Fruit fly (Drosophila melanogaster) whole organism, embryonic: ENCODE measurements around the gene kay.
A peak's percentile ranks its signal among the peaks of the same experiment; 100 is the strongest.

ENCODE experiments used
- CG17802 ChIP-seq: fragments of 200-800 bp; sonication (Bioruptor generic); optimal IDR thresholded peaks from 2 replicates; lab custom pipeline; 2018; ENCODE audit warnings: missing biosample characterization, mild to moderate bottlenecking, missing genetic modification characterization, moderate library complexity
- HLH3B ChIP-seq: fragments of 200-800 bp; sonication (Bioruptor generic); IDR thresholded peaks from 2 replicates; pipeline ENCODE4 v1.3.6; 2022; ENCODE audit warnings: missing biosample characterization, missing genetic modification characterization
- Oaz ChIP-seq: fragments of 200-800 bp; sonication (Bioruptor generic); IDR thresholded peaks from 2 replicates; pipeline ENCODE4 v1.3.6; 2022; ENCODE audit warnings: missing biosample characterization, missing genetic modification characterization
- az2 ChIP-seq: fragments of 200-800 bp; sonication (Bioruptor generic); optimal IDR thresholded peaks from 3 replicates; lab custom pipeline; 2016; ENCODE audit warnings: missing biosample characterization, missing genetic modification characterization
- pb ChIP-seq: fragments of 200-800 bp; sonication (Bioruptor generic); optimal IDR thresholded peaks from 3 replicates; lab custom pipeline; 2016; ENCODE audit warnings: missing biosample characterization, missing genetic modification characterization

- TF ChIP-seq pb (GFP tag; lab: Kevin White, UChicago) = no peak
- no peak for TF ChIP-seq CG17802 (tag; lab: Kevin White, UChicago)
- peak; percentile 30; the same call in 1 of the 2 replicates for TF ChIP-seq HLH3B
- no peak for TF ChIP-seq az2 (GFP tag; lab: Kevin White, UChicago)
- no peak for TF ChIP-seq Oaz
Observed at dm6 chr3R:29771645-29772089, 5.9 kb downstream of the kay start.
